Fruit fly (Drosophila melanogaster) whole organism: ENCODE measurements around the gene Rilpl.

ENCODE experiments used
- CG8478 ChIP-seq: fragments of >200 bp; optimal IDR thresholded peaks from 2 replicates; lab custom pipeline; 2018; ENCODE audit warnings: inconsistent platforms
- Dll ChIP-seq: fragments of >200 bp; optimal IDR thresholded peaks from 2 replicates; lab custom pipeline; 2017
- EcR ChIP-seq, 2 experiments: fragments of >200 bp; optimal IDR thresholded peaks; 2 replicates each; lab custom pipeline; 2017; ENCODE audit warnings: missing biosample characterization in 2 of 2, missing genetic modification characterization in 2 of 2, missing genetic modification reagents in 2 of 2
- pan ChIP-seq: fragments of >200 bp; optimal IDR thresholded peaks from 2 replicates; lab custom pipeline; 2017
- psq ChIP-seq: fragments of >200 bp; optimal IDR thresholded peaks from 2 replicates; lab custom pipeline; 2017
- usp ChIP-seq: fragments of >200 bp; optimal IDR thresholded peaks from 2 replicates; lab custom pipeline; 2017; ENCODE audit warnings: missing biosample characterization, missing genetic modification characterization, mixed read lengths

Rilpl gene

dm6 chrX:1405012-1405411 is 12.2 kb downstream of the Rilpl start:
- no peak for TF ChIP-seq usp (GFP tag; lab: Kevin White, UChicago)
- TF ChIP-seq pan (lab: Kevin White, UChicago): no peak
- no peak for TF ChIP-seq Dll (lab: Kevin White, UChicago)
- TF ChIP-seq EcR (GFP tag; optimal IDR thresholded peaks at IDR 0.05; lab: Kevin White, UChicago): no peak
- no peak for TF ChIP-seq psq (lab: Kevin White, UChicago)
- TF ChIP-seq CG8478 (lab: Kevin White, UChicago): no peak

dm6 chrX:1405779-1406178 is 12.9 kb downstream of the Rilpl start:
- TF ChIP-seq EcR (GFP tag; optimal IDR thresholded peaks at IDR 0.05; lab: Kevin White, UChicago) (no peak), usp (GFP tag; lab: Kevin White, UChicago) (no peak), pan (lab: Kevin White, UChicago) (no peak)

DNA sequence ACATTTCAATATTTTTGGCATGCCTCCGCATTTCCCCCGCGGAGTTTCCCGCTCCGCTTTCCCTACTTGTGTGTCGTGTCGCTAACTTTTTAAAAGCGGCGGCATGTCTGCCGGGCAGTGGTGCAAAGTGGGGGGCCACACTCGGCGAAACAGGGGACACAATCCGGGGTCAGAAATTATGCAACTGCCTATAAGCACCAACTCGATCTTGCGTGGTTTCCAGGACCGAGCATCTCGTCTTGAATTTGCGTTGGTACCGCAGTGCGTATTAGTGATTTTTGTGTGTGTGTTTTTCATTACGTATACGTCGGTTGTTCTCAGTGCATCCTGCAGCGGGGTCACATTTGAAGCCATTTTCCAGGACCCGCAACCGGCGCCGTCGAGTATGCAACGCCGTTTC is 14.8 kb downstream of the Rilpl start:
- TF ChIP-seq pan (lab: Kevin White, UChicago) (no peak), usp (GFP tag; lab: Kevin White, UChicago) (no peak), psq (lab: Kevin White, UChicago) (no peak), CG8478 (lab: Kevin White, UChicago) (no peak), EcR (GFP tag; optimal IDR thresholded peaks at IDR 0.05; lab: Kevin White, UChicago) (no peak), Dll (lab: Kevin White, UChicago) (no peak)

DNA sequence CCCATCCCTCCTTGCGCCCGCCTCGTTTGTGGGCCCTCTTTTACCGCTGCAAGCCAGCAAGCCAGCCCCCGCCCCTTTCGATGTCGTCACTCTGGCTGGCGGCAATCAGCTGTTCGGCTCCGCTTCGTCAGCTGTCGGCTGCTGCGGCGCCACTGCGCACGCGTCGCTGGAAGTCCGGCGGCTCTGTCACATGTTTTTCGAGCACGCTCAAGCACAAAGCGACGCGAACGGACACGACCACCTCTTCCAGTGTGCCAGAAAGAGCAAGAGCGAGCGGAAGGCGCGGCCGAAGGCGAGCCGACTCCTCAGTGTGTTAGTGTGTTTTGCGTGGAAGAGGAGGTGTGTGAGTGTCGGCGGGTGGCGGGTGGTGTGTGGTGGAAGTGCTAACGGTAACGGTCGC is 16.1 kb downstream of the Rilpl start, which contains the start of gene futsch:
futsch (plus strand) TSS at position 106 of the 400 bp plus-strand sequence.
- TF ChIP-seq usp (GFP tag; lab: Kevin White, UChicago) (no peak), pan (lab: Kevin White, UChicago) (no peak), Dll (lab: Kevin White, UChicago) (no peak), CG8478 (lab: Kevin White, UChicago) (no peak), psq (lab: Kevin White, UChicago) (no peak), EcR (GFP tag; optimal IDR thresholded peaks at IDR 0.05; lab: Kevin White, UChicago) (no peak)

DNA sequence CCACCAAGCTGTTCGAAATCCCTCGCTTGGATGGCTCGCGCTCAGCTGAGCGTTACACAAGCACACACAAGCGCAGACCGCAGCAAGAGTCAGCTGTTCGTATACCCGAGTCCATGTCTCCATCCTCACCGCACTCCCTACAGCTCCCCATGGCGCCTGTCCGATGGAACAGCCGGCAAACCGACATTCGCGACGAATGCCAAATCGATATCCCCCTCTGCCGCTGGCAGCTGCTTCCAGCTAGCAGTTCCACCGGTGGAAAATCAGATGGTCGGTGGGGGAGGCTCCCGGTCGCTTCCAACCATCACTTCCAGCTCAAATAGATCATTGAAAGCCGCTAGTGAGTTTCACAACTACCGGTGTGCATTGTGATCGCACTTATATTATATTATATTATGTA is 17.5 kb downstream of the Rilpl start:
- TF ChIP-seq pan (lab: Kevin White, UChicago) (no peak), psq (lab: Kevin White, UChicago) (no peak), usp (GFP tag; lab: Kevin White, UChicago) (no peak), Dll (lab: Kevin White, UChicago) (no peak), EcR (GFP tag; optimal IDR thresholded peaks at IDR 0.05; lab: Kevin White, UChicago) (no peak), CG8478 (lab: Kevin White, UChicago) (no peak)

DNA sequence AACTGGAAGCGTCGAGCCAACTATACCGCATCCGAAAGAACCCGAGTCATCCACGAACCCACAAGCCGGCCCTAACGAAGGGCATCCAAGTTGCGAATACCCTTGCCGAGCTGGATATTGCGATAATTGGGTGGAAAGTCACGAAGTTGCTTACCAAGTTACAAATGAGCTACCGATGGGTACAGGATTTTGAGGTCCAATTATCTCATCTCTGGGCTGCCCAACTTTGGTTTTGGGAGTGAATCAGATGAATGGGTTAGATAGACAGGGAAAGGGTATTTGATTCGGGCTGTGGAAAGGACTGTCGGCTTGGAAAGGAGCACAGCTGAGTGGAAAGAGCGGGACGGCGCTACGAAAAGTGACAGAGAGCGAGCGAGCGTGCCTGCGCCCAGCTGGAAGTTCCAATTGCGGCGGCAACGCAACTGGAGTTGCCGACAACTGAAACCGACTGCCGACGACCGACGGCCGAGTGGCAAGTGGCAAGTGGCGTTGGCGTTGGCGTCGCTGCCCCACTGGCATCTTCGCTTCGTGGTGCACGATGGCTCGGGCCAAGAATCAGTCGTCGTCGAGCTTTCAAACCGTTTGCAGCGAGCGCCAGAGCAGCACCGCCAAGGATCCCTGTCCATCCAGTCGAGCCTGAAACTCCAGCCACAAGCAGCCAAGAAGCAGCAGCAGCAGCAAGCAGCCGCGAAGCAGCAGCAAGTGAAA is 18.5 kb downstream of the Rilpl start:
- TF ChIP-seq CG8478 (lab: Kevin White, UChicago): no peak
- no peak for TF ChIP-seq psq (lab: Kevin White, UChicago)
- no peak for TF ChIP-seq usp (GFP tag; lab: Kevin White, UChicago)
- no peak for TF ChIP-seq pan (lab: Kevin White, UChicago)
- TF ChIP-seq EcR (GFP tag; optimal IDR thresholded peaks at IDR 0.05; lab: Kevin White, UChicago): no peak

- TF ChIP-seq usp (GFP tag; lab: Kevin White, UChicago): no peak
- TF ChIP-seq psq (lab: Kevin White, UChicago): no peak
- TF ChIP-seq CG8478 (lab: Kevin White, UChicago): no peak
Observed at dm6 chrX:1414269-1414668, 21.4 kb downstream of the Rilpl start.
